Fruit fly (Drosophila melanogaster) whole organism, embryonic: ENCODE results near the gene CG46463.

Experiments used
- Atf3 ChIP-seq: fragments of 200-800 bp; sonication (Bioruptor generic); optimal IDR thresholded peaks from 3 replicates; lab custom pipeline; 2016; ENCODE audit warnings: missing biosample characterization, missing genetic modification characterization
- B-H2 ChIP-seq: fragments of 200-800 bp; sonication (Bioruptor generic); optimal IDR thresholded peaks from 2 replicates; lab custom pipeline; 2018; ENCODE audit warnings: missing biosample characterization, mild to moderate bottlenecking, missing genetic modification characterization
- CG1024 ChIP-seq: fragments of 200-800 bp; sonication (Bioruptor generic); IDR thresholded peaks from 2 replicates; pipeline ENCODE4 v1.3.6; 2022; ENCODE audit warnings: missing biosample characterization, missing genetic modification characterization
- CG10321 ChIP-seq: fragments of 200-800 bp; sonication (Bioruptor generic); IDR thresholded peaks from 2 replicates; pipeline ENCODE4 v1.3.6; 2022; ENCODE audit warnings: missing biosample characterization, missing genetic modification characterization
- CG11093 ChIP-seq: fragments of 200-800 bp; sonication (Bioruptor generic); IDR thresholded peaks from 3 replicates; pipeline ENCODE4 v1.3.6; 2022; ENCODE audit warnings: missing biosample characterization, missing genetic modification characterization
- CG11695 ChIP-seq: fragments of 200-800 bp; sonication (Bioruptor generic); IDR thresholded peaks from 3 replicates; pipeline ENCODE4 v1.3.6; 2022; ENCODE audit warnings: missing biosample characterization, missing genetic modification characterization
- CG1233 ChIP-seq: fragments of 200-800 bp; sonication (Bioruptor generic); optimal IDR thresholded peaks from 4 replicates; lab custom pipeline; 2018; ENCODE audit warnings: missing biosample characterization, mild to moderate bottlenecking, missing genetic modification characterization
- CG15269 ChIP-seq: fragments of 200-800 bp; sonication (Bioruptor generic); optimal IDR thresholded peaks from 2 replicates; lab custom pipeline; 2018; ENCODE audit warnings: missing biosample characterization, mild to moderate bottlenecking, missing genetic modification characterization, moderate library complexity
- CG16813 ChIP-seq: fragments of 200-800 bp; sonication (Bioruptor generic); IDR thresholded peaks from 3 replicates; pipeline ENCODE4 v1.3.6; 2022; ENCODE audit warnings: missing biosample characterization, missing genetic modification characterization; ENCODE audit not compliant: partially characterized antibody
- CG16815 ChIP-seq: fragments of 200-800 bp; sonication (Bioruptor generic); optimal IDR thresholded peaks from 3 replicates; lab custom pipeline; 2017; ENCODE audit warnings: missing biosample characterization, mild to moderate bottlenecking, missing genetic modification characterization
- CG1832 ChIP-seq: fragments of 200-800 bp; sonication (Bioruptor generic); optimal IDR thresholded peaks from 2 replicates; lab custom pipeline; 2017; ENCODE audit warnings: missing biosample characterization, mild to moderate bottlenecking, missing genetic modification characterization, inconsistent platforms
- CG18619 ChIP-seq: fragments of 200-800 bp; sonication (Bioruptor generic); optimal IDR thresholded peaks from 3 replicates; lab custom pipeline; 2017; ENCODE audit warnings: missing biosample characterization, mild to moderate bottlenecking, missing genetic modification characterization
- CG2199 ChIP-seq: fragments of 200-800 bp; sonication (Bioruptor generic); IDR thresholded peaks from 3 replicates; pipeline ENCODE4 v1.3.6; 2022; ENCODE audit warnings: missing biosample characterization, missing genetic modification characterization
- CG32532 ChIP-seq: fragments of 200-800 bp; sonication (Bioruptor generic); IDR thresholded peaks from 2 replicates; pipeline ENCODE4 v1.3.6; 2022; ENCODE audit warnings: missing biosample characterization, missing genetic modification characterization
- CG42726 ChIP-seq: fragments of 200-800 bp; sonication (Bioruptor generic); IDR thresholded peaks from 2 replicates; pipeline ENCODE4 v1.3.6; 2022; ENCODE audit warnings: missing biosample characterization, missing genetic modification characterization; ENCODE audit not compliant: partially characterized antibody
- CG4707 ChIP-seq: fragments of 200-800 bp; sonication (Bioruptor generic); optimal IDR thresholded peaks from 2 replicates; lab custom pipeline; 2018; ENCODE audit warnings: missing biosample characterization, mild to moderate bottlenecking, missing genetic modification characterization, moderate library complexity
- CG4730 ChIP-seq: fragments of 200-800 bp; sonication (Bioruptor generic); IDR thresholded peaks from 2 replicates; pipeline ENCODE4 v1.3.6; 2022; ENCODE audit warnings: missing biosample characterization, missing genetic modification characterization
- CG4854 ChIP-seq: fragments of 200-800 bp; sonication (Bioruptor generic); optimal IDR thresholded peaks from 2 replicates; lab custom pipeline; 2016; ENCODE audit warnings: missing biosample characterization, missing genetic modification characterization, inconsistent platforms
- CG5953 ChIP-seq: fragments of 200-800 bp; sonication (Bioruptor generic); IDR thresholded peaks from 2 replicates; pipeline ENCODE4 v1.3.6; 2022; ENCODE audit warnings: missing biosample characterization, missing genetic modification characterization
- CG9437 ChIP-seq: fragments of 200-800 bp; sonication (Bioruptor generic); optimal IDR thresholded peaks from 2 replicates; lab custom pipeline; 2018; ENCODE audit warnings: missing biosample characterization, mild to moderate bottlenecking, missing genetic modification characterization
- CG9609 ChIP-seq: fragments of 200-800 bp; sonication (Bioruptor generic); optimal IDR thresholded peaks from 3 replicates; lab custom pipeline; 2016; ENCODE audit warnings: missing biosample characterization, missing genetic modification characterization
- CkIIα-i1 ChIP-seq: fragments of 200-800 bp; sonication (Bioruptor generic); IDR thresholded peaks from 2 replicates; pipeline ENCODE4 v1.3.6; 2022; ENCODE audit warnings: missing biosample characterization, missing genetic modification characterization
- CoRest ChIP-seq: fragments of 200-800 bp; sonication (Bioruptor generic); optimal IDR thresholded peaks from 3 replicates; lab custom pipeline; 2018; ENCODE audit warnings: missing biosample characterization, mild to moderate bottlenecking, missing genetic modification characterization, moderate library complexity
- Dek ChIP-seq: fragments of 200-800 bp; sonication (Bioruptor generic); optimal IDR thresholded peaks from 3 replicates; lab custom pipeline; 2019; ENCODE audit warnings: missing biosample characterization, mild to moderate bottlenecking, missing genetic modification characterization, moderate library complexity
- Dp ChIP-seq: fragments of 200-800 bp; sonication (Bioruptor generic); optimal IDR thresholded peaks from 2 replicates; lab custom pipeline; 2018; ENCODE audit warnings: missing biosample characterization, mild to moderate bottlenecking, missing genetic modification characterization, moderate library complexity
- Dref ChIP-seq: fragments of 200-800 bp; sonication (Bioruptor generic); IDR thresholded peaks from 2 replicates; pipeline ENCODE4 v1.3.6; 2022; ENCODE audit warnings: missing biosample characterization, missing genetic modification characterization
- Elba2 ChIP-seq: fragments of 200-800 bp; sonication (Bioruptor generic); optimal IDR thresholded peaks from 3 replicates; lab custom pipeline; 2016; ENCODE audit warnings: missing biosample characterization, missing genetic modification characterization
- Hand ChIP-seq: fragments of 200-800 bp; sonication (Bioruptor generic); optimal IDR thresholded peaks from 2 replicates; lab custom pipeline; 2017; ENCODE audit warnings: mild to moderate bottlenecking, missing biosample characterization, missing genetic modification reagents, missing genetic modification characterization
- Hey ChIP-seq: fragments of 200-800 bp; sonication (Bioruptor generic); optimal IDR thresholded peaks from 3 replicates; lab custom pipeline; 2018; ENCODE audit warnings: missing biosample characterization, mild to moderate bottlenecking, missing genetic modification characterization
- Hsf ChIP-seq: fragments of 200-800 bp; sonication (Bioruptor generic); optimal IDR thresholded peaks from 3 replicates; lab custom pipeline; 2016; ENCODE audit warnings: missing biosample characterization, missing genetic modification characterization
- Pdp1 ChIP-seq, 2 experiments: fragments of 200-800 bp; sonication (Bioruptor generic); optimal IDR thresholded peaks; 3 replicates each; lab custom pipeline; 2016; ENCODE audit warnings: missing biosample characterization in 2 of 2, missing genetic modification characterization in 2 of 2, mild to moderate bottlenecking in 1 of 2, moderate library complexity in 1 of 2
- Poxn ChIP-seq: fragments of 200-800 bp; sonication (Bioruptor generic); IDR thresholded peaks from 2 replicates; pipeline ENCODE4 v1.3.6; 2022; ENCODE audit warnings: missing biosample characterization, missing genetic modification characterization
- Sin3A ChIP-seq: fragments of >200 bp; optimal IDR thresholded peaks from 2 replicates; lab custom pipeline; 2018
- Sry-β ChIP-seq: fragments of 200-800 bp; sonication (Bioruptor generic); optimal IDR thresholded peaks from 2 replicates; lab custom pipeline; 2018; ENCODE audit warnings: missing biosample characterization, mild to moderate bottlenecking, missing genetic modification characterization, moderate library complexity
- Tbp ChIP-seq: fragments of >200 bp; optimal IDR thresholded peaks from 2 replicates; lab custom pipeline; 2018; ENCODE audit warnings: missing biosample characterization, missing genetic modification characterization
- Usf ChIP-seq: fragments of 200-800 bp; sonication (Bioruptor generic); optimal IDR thresholded peaks from 2 replicates; lab custom pipeline; 2017; ENCODE audit warnings: missing genotype, missing biosample characterization, missing genetic modification characterization
- abd-A ChIP-seq: fragments of 200-800 bp; sonication (Bioruptor generic); optimal IDR thresholded peaks from 3 replicates; lab custom pipeline; 2019; ENCODE audit warnings: missing biosample characterization, mild to moderate bottlenecking, missing genetic modification characterization, moderate library complexity
- ash1 ChIP-seq: fragments of 200-800 bp; sonication (Bioruptor generic); optimal IDR thresholded peaks from 2 replicates; lab custom pipeline; 2018; ENCODE audit warnings: missing biosample characterization, mild to moderate bottlenecking, missing genetic modification characterization
- chn ChIP-seq: fragments of 200-800 bp; sonication (Bioruptor generic); optimal IDR thresholded peaks from 2 replicates; lab custom pipeline; 2016; ENCODE audit warnings: missing biosample characterization, missing genetic modification characterization
- dmrt99B ChIP-seq: fragments of 200-800 bp; sonication (Bioruptor generic); optimal IDR thresholded peaks from 2 replicates; lab custom pipeline; 2018; ENCODE audit warnings: missing biosample characterization, mild to moderate bottlenecking, missing genetic modification characterization, moderate library complexity
- dysf ChIP-seq: fragments of 200-800 bp; sonication (Bioruptor generic); IDR thresholded peaks from 3 replicates; pipeline ENCODE4 v1.3.6; 2022; ENCODE audit warnings: missing biosample characterization, missing genetic modification characterization
- hbn ChIP-seq: fragments of 200-800 bp; sonication (Bioruptor generic); IDR thresholded peaks from 2 replicates; pipeline ENCODE4 v1.3.6; 2022; ENCODE audit warnings: missing biosample characterization, missing genetic modification characterization; ENCODE audit not compliant: partially characterized antibody
- hkb ChIP-seq, 2 experiments: fragments of 200-800 bp in 1 of 2; fragments of >200 bp in 1 of 2; sonication (Bioruptor generic) in 1 of 2; IDR thresholded peaks in 1 of 2; optimal IDR thresholded peaks in 1 of 2; 2 replicates each; pipeline versions ENCODE4 v1.3.6 to Lab custom; 2017 to 2022; ENCODE audit warnings: missing biosample characterization in 1 of 2, missing genetic modification characterization in 1 of 2
- hth ChIP-seq: fragments of >200 bp; optimal IDR thresholded peaks from 2 replicates; lab custom pipeline; 2017; ENCODE audit warnings: inconsistent platforms
- klu ChIP-seq: fragments of 200-800 bp; sonication (Bioruptor generic); IDR thresholded peaks from 2 replicates; pipeline ENCODE4 v1.3.6; 2022; ENCODE audit warnings: missing biosample characterization, missing genetic modification characterization
- lab ChIP-seq: fragments of 200-800 bp; sonication (Bioruptor generic); optimal IDR thresholded peaks from 3 replicates; lab custom pipeline; 2017; ENCODE audit warnings: missing biosample characterization, missing genetic modification characterization, mild to moderate bottlenecking, moderate library complexity, missing genetic modification reagents
- odd ChIP-seq: fragments of 200-800 bp; sonication (Bioruptor generic); optimal IDR thresholded peaks from 2 replicates; lab custom pipeline; 2017; ENCODE audit warnings: missing biosample characterization, mild to moderate bottlenecking, missing genetic modification characterization
- phol ChIP-seq: fragments of 200-800 bp; sonication (Bioruptor generic); optimal IDR thresholded peaks from 3 replicates; lab custom pipeline; 2018; ENCODE audit warnings: missing biosample characterization, mild to moderate bottlenecking, missing genetic modification characterization, moderate library complexity
- rib ChIP-seq: fragments of 200-800 bp; sonication (Bioruptor generic); IDR thresholded peaks from 2 replicates; pipeline ENCODE4 v1.3.6; 2022; ENCODE audit warnings: missing biosample characterization, missing genetic modification characterization
- sens-2 ChIP-seq: fragments of 200-800 bp; sonication (Bioruptor generic); IDR thresholded peaks from 2 replicates; pipeline ENCODE4 v1.3.6; 2022; ENCODE audit warnings: missing biosample characterization, missing genetic modification characterization
- slp2 ChIP-seq: fragments of 200-800 bp; sonication (Bioruptor generic); optimal IDR thresholded peaks from 2 replicates; lab custom pipeline; 2016; ENCODE audit warnings: missing biosample characterization, missing genetic modification characterization

CG46463 gene

dm6 chr3L:3449680-3450079 is 11.4 kb upstream of the CG46463 start (continued):
- TF ChIP-seq slp2 (GFP tag; lab: Kevin White, UChicago): no peak
- TF ChIP-seq CG1024: no peak
- TF ChIP-seq CG32532 (GFP tag; lab: Robert Waterston, UW): 0 out of 2 replicates have a peak, but pooled peaks have one; percentile 5
- peak; percentile 44 for TF ChIP-seq CoRest (tag; lab: Kevin White, UChicago)
- no peak for TF ChIP-seq CG4730 (GFP tag; lab: Robert Waterston, UW)
- TF ChIP-seq Hey (tag; lab: Kevin White, UChicago): no peak
- no peak for TF ChIP-seq sens-2 (GFP tag; lab: Robert Waterston, UW)
- TF ChIP-seq CG4854: no peak
- TF ChIP-seq CG1233 (GFP tag; lab: Kevin White, UChicago): no peak
- no peak for TF ChIP-seq rib (GFP tag; lab: Robert Waterston, UW)
- no peak for TF ChIP-seq chn (GFP tag; lab: Kevin White, UChicago)
- no peak for TF ChIP-seq hkb (optimal IDR thresholded peaks at IDR 0.05; lab: Kevin White, UChicago)
- no peak; the same call in 1 of the 2 replicates for TF ChIP-seq hkb (GFP tag; IDR thresholded peaks at IDR 0.05; lab: Robert Waterston, UW)
- no peak for TF ChIP-seq dysf (GFP tag; lab: Robert Waterston, UW)
- TF ChIP-seq CkIIα-i1 (GFP tag; lab: Robert Waterston, UW): no peak
- TF ChIP-seq CG5953 (GFP tag; lab: Robert Waterston, UW): no peak
- TF ChIP-seq Dp (GFP tag; lab: Kevin White, UChicago): no peak
- 0 out of 2 replicates have a peak, but pooled peaks have one; percentile 21 for TF ChIP-seq CG10321
- no peak for TF ChIP-seq Elba2 (GFP tag; lab: Kevin White, UChicago)
- no peak for TF ChIP-seq Sry-β (GFP tag; lab: Kevin White, UChicago)
- TF ChIP-seq hth: no peak
- peak; percentile 37 for TF ChIP-seq CG15269
- TF ChIP-seq odd (GFP tag; lab: Kevin White, UChicago): no peak
- peak; percentile 27 for TF ChIP-seq CG16815 (GFP tag; lab: Kevin White, UChicago)
- TF ChIP-seq Dref (GFP tag; lab: Robert Waterston, UW): no peak
- peak; percentile 31; the same call in 1 of the 2 replicates for TF ChIP-seq Poxn (GFP tag; lab: Robert Waterston, UW)
- TF ChIP-seq CG9437: peak; percentile 25
- TF ChIP-seq phol: no peak
- peak; percentile 49 for TF ChIP-seq CG18619 (GFP tag; lab: Kevin White, UChicago)
- no peak for TF ChIP-seq Tbp (GFP tag; lab: Kevin White, UChicago)
- TF ChIP-seq CG2199 (GFP tag; lab: Robert Waterston, UW): no peak
- peak; percentile 16 for TF ChIP-seq CG9609 (GFP tag; lab: Kevin White, UChicago)
- no peak for TF ChIP-seq Hand
- TF ChIP-seq CG16813: no peak
- no peak for TF ChIP-seq Dek (tag; lab: Kevin White, UChicago)
- TF ChIP-seq CG11695 (GFP tag; lab: Robert Waterston, UW): no peak
- TF ChIP-seq CG1832 (GFP tag; lab: Kevin White, UChicago): no peak
- no peak for TF ChIP-seq klu (GFP tag; lab: Robert Waterston, UW)
- no peak for TF ChIP-seq Sin3A (lab: Kevin White, UChicago)
- no peak for TF ChIP-seq dmrt99B (tag; lab: Kevin White, UChicago)
- TF ChIP-seq Pdp1 (GFP tag; optimal IDR thresholded peaks at IDR 0.05; lab: Kevin White, UChicago): peak in 1 of 2 experiments; percentile 7
- TF ChIP-seq Hsf (GFP tag; lab: Kevin White, UChicago): peak; percentile 46
- no peak for TF ChIP-seq CG42726 (GFP tag; lab: Robert Waterston, UW)
- TF ChIP-seq abd-A: no peak
- TF ChIP-seq ash1 (GFP tag; lab: Kevin White, UChicago): no peak
- no peak for TF ChIP-seq CG4707
- no peak for TF ChIP-seq CG11093 (GFP tag; lab: Robert Waterston, UW)
- no peak for TF ChIP-seq Usf
- no peak for TF ChIP-seq B-H2 (GFP tag; lab: Kevin White, UChicago)
- TF ChIP-seq hbn (GFP tag; lab: Robert Waterston, UW): no peak
- no peak for TF ChIP-seq Atf3 (GFP tag; lab: Kevin White, UChicago)
- TF ChIP-seq lab: peak; percentile 34
